Worm (Caenorhabditis elegans) whole organism, L4 larva: Measurements from ENCODE around the gene slcr-46.3.

ENCODE experiments used
- T26A8.4 ChIP-seq: fragments of 200-800 bp; sonication (Bioruptor generic); IDR thresholded peaks from 2 replicates; pipeline ENCODE4 v1.3.6; 2022; ENCODE audit warnings: missing genetic modification characterization, missing compliant biosample characterization
- arid-1 ChIP-seq: fragments of 200-800 bp; sonication (Bioruptor generic); conservative IDR thresholded peaks from 2 replicates; pipeline ENCODE4 v1.3.6; 2022; ENCODE audit warnings: missing genetic modification reagents, missing genetic modification characterization, missing compliant biosample characterization
- ceh-20 ChIP-seq: fragments of 200-800 bp; sonication (Bioruptor generic); IDR thresholded peaks from 2 replicates; pipeline ENCODE4 v1.3.6; 2022; ENCODE audit warnings: missing genetic modification reagents, missing genetic modification characterization, missing compliant biosample characterization
- egl-27 ChIP-seq: sonication (generic microtip); optimal IDR thresholded peaks from 3 replicates; lab custom pipeline; 2017; ENCODE audit warnings: missing biosample characterization, missing genetic modification reagents, missing genetic modification characterization
- fos-1 ChIP-seq: fragments of 150-350 bp; optimal IDR thresholded peaks from 2 replicates; lab custom pipeline; 2014; ENCODE audit warnings: missing biosample characterization, missing genetic modification characterization
- hmg-1.1 ChIP-seq: fragments of 200-800 bp; sonication (Bioruptor generic); IDR thresholded peaks from 2 replicates; pipeline ENCODE4 v1.3.6; 2022; ENCODE audit warnings: missing genetic modification reagents, missing genetic modification characterization, missing compliant biosample characterization
- jun-1 ChIP-seq: fragments of 150-350 bp; optimal IDR thresholded peaks from 2 replicates; lab custom pipeline; 2014; ENCODE audit warnings: missing biosample characterization, missing genetic modification reagents, missing genetic modification characterization
- lin-15B ChIP-seq: fragments of 150-350 bp; sonication (generic microtip); optimal IDR thresholded peaks from 3 replicates; lab custom pipeline; 2014; ENCODE audit warnings: missing biosample characterization, missing genetic modification characterization
- nhr-102 ChIP-seq: sonication (generic microtip); optimal IDR thresholded peaks from 2 replicates; lab custom pipeline; 2016; ENCODE audit warnings: mild to moderate bottlenecking, missing genetic modification characterization, moderate library complexity, missing compliant biosample characterization
- zag-1 ChIP-seq: fragments of 150-350 bp; optimal IDR thresholded peaks from 2 replicates; lab custom pipeline; 2014; ENCODE audit warnings: missing biosample characterization, missing genetic modification characterization

ce11 chrV:9711174-9711573 is 12.7 kb downstream of the slcr-46.3 start:
- TF ChIP-seq fos-1 (tag; lab: Kevin White, UChicago), result no peak
- no peak for TF ChIP-seq ceh-20 (GFP tag; lab: Robert Waterston, UW)
- no peak for TF ChIP-seq nhr-102 (tag; lab: Kevin White, UChicago)
- no peak for TF ChIP-seq egl-27 (tag; lab: Kevin White, UChicago)
- TF ChIP-seq T26A8.4, result no peak
- TF ChIP-seq hmg-1.1, result no peak
- TF ChIP-seq lin-15B (tag; lab: Kevin White, UChicago), result no peak
- TF ChIP-seq zag-1 (tag; lab: Kevin White, UChicago), result no peak
- TF ChIP-seq jun-1 (tag; lab: Kevin White, UChicago), result no peak
- no peak for TF ChIP-seq arid-1 (GFP tag; lab: Robert Waterston, UW)
